Fruit fly (Drosophila melanogaster) whole organism, embryonic: ENCODE data around the gene MED14.

Source experiments
- Bgb ChIP-seq: fragments of 200-800 bp; sonication (Bioruptor generic); IDR thresholded peaks from 2 replicates; pipeline ENCODE4 v1.3.6; 2022; ENCODE audit warnings: missing biosample characterization, missing genetic modification characterization; ENCODE audit not compliant: partially characterized antibody
- CG10462 ChIP-seq: fragments of 200-800 bp; sonication (Bioruptor generic); optimal IDR thresholded peaks from 2 replicates; lab custom pipeline; 2016; ENCODE audit warnings: missing biosample characterization, missing genetic modification characterization
- CG10543 ChIP-seq: fragments of 200-800 bp; sonication (Bioruptor generic); optimal IDR thresholded peaks from 3 replicates; lab custom pipeline; 2017; ENCODE audit warnings: missing biosample characterization, mild to moderate bottlenecking, missing genetic modification characterization, moderate library complexity
- CG10959 ChIP-seq: fragments of 200-800 bp; sonication (Bioruptor generic); IDR thresholded peaks from 2 replicates; pipeline ENCODE4 v1.3.6; 2022; ENCODE audit warnings: missing biosample characterization, missing genetic modification characterization
- CG12942 ChIP-seq: fragments of 200-800 bp; sonication (Bioruptor generic); optimal IDR thresholded peaks from 3 replicates; lab custom pipeline; 2016; ENCODE audit warnings: missing biosample characterization, missing genetic modification characterization
- CG13123 ChIP-seq: fragments of 200-800 bp; sonication (Bioruptor generic); optimal IDR thresholded peaks from 2 replicates; lab custom pipeline; 2016; ENCODE audit warnings: missing biosample characterization, missing genetic modification characterization
- CG13287 ChIP-seq: fragments of 200-800 bp; sonication (Bioruptor generic); IDR thresholded peaks from 2 replicates; pipeline ENCODE4 v1.3.6; 2022; ENCODE audit warnings: missing biosample characterization, missing genetic modification characterization; ENCODE audit not compliant: partially characterized antibody
- CG13894 ChIP-seq: fragments of 200-800 bp; sonication (Bioruptor generic); optimal IDR thresholded peaks from 3 replicates; lab custom pipeline; 2018; ENCODE audit warnings: missing biosample characterization, mild to moderate bottlenecking, missing genetic modification characterization, moderate library complexity
- CG14441 ChIP-seq: fragments of 200-800 bp; sonication (Bioruptor generic); IDR thresholded peaks from 2 replicates; pipeline ENCODE4 v1.3.6; 2022; ENCODE audit warnings: missing biosample characterization, missing genetic modification characterization
- CG1647 ChIP-seq: fragments of 200-800 bp; sonication (Bioruptor generic); optimal IDR thresholded peaks from 3 replicates; lab custom pipeline; 2016; ENCODE audit warnings: missing biosample characterization, missing genetic modification characterization
- CG17385 ChIP-seq: fragments of 200-800 bp; sonication (Bioruptor generic); optimal IDR thresholded peaks from 3 replicates; lab custom pipeline; 2018; ENCODE audit warnings: missing biosample characterization, mild to moderate bottlenecking, missing genetic modification characterization
- CG17829 ChIP-seq: fragments of 200-800 bp; optimal IDR thresholded peaks from 2 replicates; lab custom pipeline; 2019; ENCODE audit warnings: missing biosample characterization, mild to moderate bottlenecking, missing genetic modification characterization, moderate library complexity
- CG2889 ChIP-seq: fragments of 200-800 bp; sonication (Bioruptor generic); IDR thresholded peaks from 3 replicates; pipeline ENCODE4 v1.3.6; 2022; ENCODE audit warnings: missing biosample characterization, missing genetic modification characterization
- CG31365 ChIP-seq: fragments of 200-800 bp; sonication (Bioruptor generic); optimal IDR thresholded peaks from 2 replicates; lab custom pipeline; 2018; ENCODE audit warnings: missing biosample characterization, mild to moderate bottlenecking, missing genetic modification characterization
- CG3281 ChIP-seq: fragments of 200-800 bp; sonication (Bioruptor generic); optimal IDR thresholded peaks from 3 replicates; lab custom pipeline; 2017; ENCODE audit warnings: missing biosample characterization, mild to moderate bottlenecking, missing genetic modification characterization
- CG4707 ChIP-seq: fragments of 200-800 bp; sonication (Bioruptor generic); optimal IDR thresholded peaks from 2 replicates; lab custom pipeline; 2018; ENCODE audit warnings: missing biosample characterization, mild to moderate bottlenecking, missing genetic modification characterization, moderate library complexity
- CG5953 ChIP-seq: fragments of 200-800 bp; sonication (Bioruptor generic); IDR thresholded peaks from 2 replicates; pipeline ENCODE4 v1.3.6; 2022; ENCODE audit warnings: missing biosample characterization, missing genetic modification characterization
- CG6791 ChIP-seq: fragments of 200-800 bp; sonication (Bioruptor generic); IDR thresholded peaks from 3 replicates; pipeline ENCODE4 v1.3.6; 2022; ENCODE audit warnings: missing biosample characterization, missing genetic modification characterization; ENCODE audit not compliant: partially characterized antibody
- CG8924 ChIP-seq: fragments of 200-800 bp; optimal IDR thresholded peaks from 3 replicates; lab custom pipeline; 2019; ENCODE audit warnings: missing biosample characterization, mild to moderate bottlenecking, missing genetic modification characterization, moderate library complexity
- CG9215 ChIP-seq: fragments of 200-800 bp; sonication (Bioruptor generic); IDR thresholded peaks from 2 replicates; pipeline ENCODE4 v1.3.6; 2022; ENCODE audit warnings: missing biosample characterization, missing genetic modification characterization
- CG9609 ChIP-seq: fragments of 200-800 bp; sonication (Bioruptor generic); optimal IDR thresholded peaks from 3 replicates; lab custom pipeline; 2016; ENCODE audit warnings: missing biosample characterization, missing genetic modification characterization
- CkIIα-i1 ChIP-seq: fragments of 200-800 bp; sonication (Bioruptor generic); IDR thresholded peaks from 2 replicates; pipeline ENCODE4 v1.3.6; 2022; ENCODE audit warnings: missing biosample characterization, missing genetic modification characterization
- Deaf1 ChIP-seq: fragments of 200-800 bp; optimal IDR thresholded peaks from 3 replicates; lab custom pipeline; 2019; ENCODE audit warnings: missing biosample characterization, mild to moderate bottlenecking, missing genetic modification characterization, moderate library complexity
- Dip3 ChIP-seq: fragments of 200-800 bp; sonication (Bioruptor generic); optimal IDR thresholded peaks from 3 replicates; lab custom pipeline; 2016; ENCODE audit warnings: missing biosample characterization, missing genetic modification characterization
- Hand ChIP-seq: fragments of 200-800 bp; sonication (Bioruptor generic); optimal IDR thresholded peaks from 2 replicates; lab custom pipeline; 2017; ENCODE audit warnings: mild to moderate bottlenecking, missing biosample characterization, missing genetic modification reagents, missing genetic modification characterization
- Hey ChIP-seq: fragments of 200-800 bp; sonication (Bioruptor generic); optimal IDR thresholded peaks from 3 replicates; lab custom pipeline; 2018; ENCODE audit warnings: missing biosample characterization, mild to moderate bottlenecking, missing genetic modification characterization
- HmgD ChIP-seq: fragments of 200-800 bp; sonication (Bioruptor generic); optimal IDR thresholded peaks from 3 replicates; lab custom pipeline; 2016; ENCODE audit warnings: missing biosample characterization, missing genetic modification characterization
- Hmr ChIP-seq: fragments of 200-800 bp; sonication (Bioruptor generic); optimal IDR thresholded peaks from 3 replicates; lab custom pipeline; 2017; ENCODE audit warnings: mild to moderate bottlenecking, missing biosample characterization, missing genetic modification reagents, missing genetic modification characterization
- Hr78 ChIP-seq, 2 experiments: fragments of 200-800 bp in 1 of 2; fragments of >200 bp in 1 of 2; sonication (Bioruptor generic) in 1 of 2; optimal IDR thresholded peaks; 2 replicates each; lab custom pipeline; 2017 to 2019; ENCODE audit warnings: missing biosample characterization in 2 of 2, missing genetic modification characterization in 2 of 2, mild to moderate bottlenecking in 1 of 2, moderate library complexity in 1 of 2
- Nf-YB ChIP-seq: fragments of 200-800 bp; sonication (Bioruptor generic); optimal IDR thresholded peaks from 3 replicates; lab custom pipeline; 2019; ENCODE audit warnings: missing biosample characterization, mild to moderate bottlenecking, missing genetic modification characterization, moderate library complexity
- Oaz ChIP-seq: fragments of 200-800 bp; sonication (Bioruptor generic); IDR thresholded peaks from 2 replicates; pipeline ENCODE4 v1.3.6; 2022; ENCODE audit warnings: missing biosample characterization, missing genetic modification characterization
- Rx ChIP-seq: fragments of 200-800 bp; sonication (Bioruptor generic); IDR thresholded peaks from 2 replicates; pipeline ENCODE4 v1.3.6; 2022; ENCODE audit warnings: missing biosample characterization, missing genetic modification characterization
- aop ChIP-seq: fragments of 200-800 bp; sonication (Bioruptor generic); IDR thresholded peaks from 2 replicates; pipeline ENCODE4 v1.3.6; 2022; ENCODE audit warnings: missing biosample characterization, missing genetic modification characterization
- ash1 ChIP-seq: fragments of 200-800 bp; sonication (Bioruptor generic); optimal IDR thresholded peaks from 2 replicates; lab custom pipeline; 2018; ENCODE audit warnings: missing biosample characterization, mild to moderate bottlenecking, missing genetic modification characterization
- cg ChIP-seq: fragments of 200-800 bp; sonication (Bioruptor generic); optimal IDR thresholded peaks from 3 replicates; lab custom pipeline; 2019; ENCODE audit warnings: missing biosample characterization, mild to moderate bottlenecking, missing genetic modification characterization, moderate library complexity
- ci ChIP-seq: fragments of 200-800 bp; sonication (Bioruptor generic); IDR thresholded peaks from 3 replicates; pipeline ENCODE4 v1.3.6; 2022; ENCODE audit warnings: missing biosample characterization, missing genetic modification characterization
- crc ChIP-seq: fragments of 200-800 bp; sonication (Bioruptor generic); optimal IDR thresholded peaks from 2 replicates; lab custom pipeline; 2016; ENCODE audit warnings: missing biosample characterization, missing genetic modification characterization
- crp ChIP-seq, 2 experiments: fragments of 200-800 bp; sonication (Bioruptor generic); optimal IDR thresholded peaks; 2 replicates in 1 of 2; 3 replicates in 1 of 2; lab custom pipeline; 2017; ENCODE audit warnings: missing biosample characterization in 2 of 2, missing genetic modification characterization in 2 of 2, mild to moderate bottlenecking in 1 of 2, moderate library complexity in 1 of 2
- da ChIP-seq: fragments of 200-800 bp; sonication (Bioruptor generic); optimal IDR thresholded peaks from 2 replicates; lab custom pipeline; 2016; ENCODE audit warnings: missing biosample characterization, missing genetic modification characterization
- fd102C ChIP-seq: fragments of 200-800 bp; sonication (Bioruptor generic); optimal IDR thresholded peaks from 2 replicates; lab custom pipeline; 2018; ENCODE audit warnings: missing biosample characterization, mild to moderate bottlenecking, missing genetic modification characterization, moderate library complexity
- gsb-n ChIP-seq: fragments of 200-800 bp; sonication (Bioruptor generic); optimal IDR thresholded peaks from 3 replicates; lab custom pipeline; 2018; ENCODE audit warnings: missing biosample characterization, mild to moderate bottlenecking, missing genetic modification characterization
- gt ChIP-seq: fragments of 200-800 bp; sonication (Bioruptor generic); IDR thresholded peaks from 2 replicates; pipeline ENCODE4 v1.3.6; 2022; ENCODE audit warnings: missing biosample characterization, missing genetic modification characterization
- pita ChIP-seq: fragments of 200-800 bp; sonication (Bioruptor generic); optimal IDR thresholded peaks from 2 replicates; lab custom pipeline; 2017; ENCODE audit warnings: missing biosample characterization, mild to moderate bottlenecking, missing genetic modification characterization
- pnt ChIP-seq: fragments of 200-800 bp; sonication (Bioruptor generic); optimal IDR thresholded peaks from 3 replicates; lab custom pipeline; 2016; ENCODE audit warnings: missing biosample characterization, missing genetic modification characterization
- psq ChIP-seq: fragments of 200-800 bp; sonication (Bioruptor generic); optimal IDR thresholded peaks from 2 replicates; lab custom pipeline; 2017; ENCODE audit warnings: missing biosample characterization, missing genetic modification characterization
- row ChIP-seq: fragments of 200-800 bp; sonication (Bioruptor generic); IDR thresholded peaks from 3 replicates; pipeline ENCODE4 v1.3.6; 2022; ENCODE audit warnings: missing biosample characterization, missing genetic modification characterization
- run ChIP-seq: fragments of 200-800 bp; sonication (Bioruptor generic); optimal IDR thresholded peaks from 3 replicates; lab custom pipeline; 2018; ENCODE audit warnings: missing biosample characterization, mild to moderate bottlenecking, missing genetic modification characterization
- sens-2 ChIP-seq: fragments of 200-800 bp; sonication (Bioruptor generic); IDR thresholded peaks from 2 replicates; pipeline ENCODE4 v1.3.6; 2022; ENCODE audit warnings: missing biosample characterization, missing genetic modification characterization
- slbo ChIP-seq: fragments of 200-800 bp; sonication (Bioruptor generic); IDR thresholded peaks from 2 replicates; pipeline ENCODE4 v1.3.6; 2022; ENCODE audit warnings: missing biosample characterization, missing genetic modification characterization
- tio ChIP-seq: fragments of 200-800 bp; sonication (Bioruptor generic); optimal IDR thresholded peaks from 2 replicates; lab custom pipeline; 2017; ENCODE audit warnings: missing biosample characterization, missing genetic modification characterization, inconsistent platforms

The MED14 gene

DNA sequence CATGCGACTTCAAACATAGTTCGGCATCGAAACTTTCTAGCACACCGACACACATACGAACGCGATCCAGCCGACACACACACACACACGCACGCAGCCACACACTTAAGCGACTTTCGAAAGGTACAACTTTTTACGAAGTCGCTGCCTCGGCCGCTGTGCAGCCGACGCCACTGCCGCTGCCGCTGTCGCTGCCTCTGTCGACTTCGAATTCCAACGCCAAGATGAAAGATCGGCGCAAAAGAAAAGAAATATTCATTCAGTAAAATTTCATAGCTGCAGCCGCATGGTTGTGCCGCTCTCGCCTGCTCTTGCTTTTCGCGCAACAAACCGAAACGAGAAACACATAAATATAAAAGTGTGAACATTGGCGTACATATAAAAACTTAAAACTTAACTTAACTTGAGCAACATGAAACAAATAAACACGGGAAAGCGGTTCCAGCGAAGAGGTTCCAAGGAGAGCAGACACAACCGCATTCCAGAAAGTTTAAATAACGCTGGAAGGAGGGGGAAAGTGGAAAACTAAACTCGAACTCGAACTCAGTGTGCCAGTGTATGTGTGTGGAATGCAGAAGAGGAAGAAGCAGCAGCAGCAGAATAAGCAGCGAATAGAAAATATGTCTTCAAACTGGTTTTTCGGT lies 46.5 kb downstream of the MED14 start (continued):
- peak; percentile 44; the same call in 1 of the 2 replicates for TF ChIP-seq CG5953 (GFP tag; lab: Robert Waterston, UW)
- no peak for TF ChIP-seq pnt (GFP tag; lab: Kevin White, UChicago)
- no peak for TF ChIP-seq CG1647 (GFP tag; lab: Kevin White, UChicago)
- no peak for TF ChIP-seq ash1
- no peak for TF ChIP-seq CG31365
- TF ChIP-seq tio (GFP tag; lab: Kevin White, UChicago) = no peak
- TF ChIP-seq cg (GFP tag; lab: Kevin White, UChicago) = peak; percentile 67
- TF ChIP-seq CkIIα-i1 (GFP tag; lab: Robert Waterston, UW) = no peak
- peak; percentile 90 for TF ChIP-seq CG17385 (GFP tag; lab: Kevin White, UChicago)
- peak; percentile 48; the same call in 1 of the 3 replicates for TF ChIP-seq ci (GFP tag; lab: Robert Waterston, UW)
- no peak for TF ChIP-seq CG4707 (GFP tag; lab: Kevin White, UChicago)
- TF ChIP-seq CG17829 (tag; lab: Kevin White, UChicago) = no peak
- no peak for TF ChIP-seq HmgD
- TF ChIP-seq Hr78 (GFP tag; optimal IDR thresholded peaks at IDR 0.05; lab: Kevin White, UChicago) = no peak
- TF ChIP-seq CG8924 (tag; lab: Kevin White, UChicago) = peak; percentile 20
- peak; percentile 10; the same call in 1 of the 2 replicates for TF ChIP-seq CG14441 (GFP tag; lab: Robert Waterston, UW)
- TF ChIP-seq CG3281 = no peak
- no peak for TF ChIP-seq aop (GFP tag; lab: Robert Waterston, UW)
- no peak for TF ChIP-seq Rx
- TF ChIP-seq Dip3 (GFP tag; lab: Kevin White, UChicago) = no peak
- no peak for TF ChIP-seq Oaz (GFP tag; lab: Robert Waterston, UW)
- TF ChIP-seq CG12942 = no peak
- no peak for TF ChIP-seq CG6791
- no peak for TF ChIP-seq CG10959 (GFP tag; lab: Robert Waterston, UW)
- TF ChIP-seq Hmr (GFP tag; lab: Kevin White, UChicago) = no peak
- TF ChIP-seq crp (GFP tag; optimal IDR thresholded peaks at IDR 0.05; lab: Kevin White, UChicago) = no peak
- no peak for TF ChIP-seq fd102C (GFP tag; lab: Kevin White, UChicago)
- no peak for TF ChIP-seq da (GFP tag; lab: Kevin White, UChicago)
- no peak for TF ChIP-seq crc (GFP tag; lab: Kevin White, UChicago)
- no peak for TF ChIP-seq gt (GFP tag; lab: Robert Waterston, UW)
- TF ChIP-seq gsb-n (tag; lab: Kevin White, UChicago) = no peak
- no peak for TF ChIP-seq CG13287 (GFP tag; lab: Robert Waterston, UW)
- no peak for TF ChIP-seq CG9215 (GFP tag; lab: Robert Waterston, UW)
- TF ChIP-seq Hey = no peak
- TF ChIP-seq Nf-YB = no peak
- TF ChIP-seq CG9609 (GFP tag; lab: Kevin White, UChicago) = no peak
- TF ChIP-seq run (tag; lab: Kevin White, UChicago) = no peak
- no peak for TF ChIP-seq CG2889
- TF ChIP-seq Bgb (GFP tag; lab: Robert Waterston, UW) = no peak
- no peak for TF ChIP-seq CG10543 (GFP tag; lab: Kevin White, UChicago)
- TF ChIP-seq CG13123 (GFP tag; lab: Kevin White, UChicago) = no peak
- TF ChIP-seq pita = no peak
- TF ChIP-seq Deaf1 = peak; percentile 62
- TF ChIP-seq slbo = no peak
- TF ChIP-seq sens-2 (GFP tag; lab: Robert Waterston, UW) = no peak
- TF ChIP-seq psq = peak; percentile 24
- no peak for TF ChIP-seq CG10462 (GFP tag; lab: Kevin White, UChicago)
- no peak for TF ChIP-seq CG13894
- no peak for TF ChIP-seq Hand (GFP tag; lab: Kevin White, UChicago)
- TF ChIP-seq row (GFP tag; lab: Robert Waterston, UW) = no peak; the same call in 2 of the 3 replicates
